Worm (Caenorhabditis elegans) whole organism, L4 larva: ENCODE data around the gene metl-18.

Experiments used
- F10B5.3 ChIP-seq: sonication (generic microtip); optimal IDR thresholded peaks from 2 replicates; lab custom pipeline; 2016; ENCODE audit warnings: mild to moderate bottlenecking, missing genetic modification characterization, missing compliant biosample characterization
- F49E8.2 ChIP-seq: sonication (generic microtip); optimal IDR thresholded peaks from 2 replicates; lab custom pipeline; 2016; ENCODE audit warnings: missing compliant biosample characterization, mild to moderate bottlenecking, missing genetic modification characterization, borderline replicate concordance
- R02D3.7 ChIP-seq: fragments of 150-350 bp; sonication (generic microtip); optimal IDR thresholded peaks from 3 replicates; lab custom pipeline; 2014; ENCODE audit warnings: missing biosample characterization, missing genetic modification characterization
- T20F7.1 ChIP-seq: fragments of 200-800 bp; sonication (Bioruptor generic); optimal IDR thresholded peaks from 2 replicates; lab custom pipeline; 2018; ENCODE audit warnings: mild to moderate bottlenecking, missing genetic modification characterization, missing compliant biosample characterization
- T26A8.4 ChIP-seq: fragments of 200-800 bp; sonication (Bioruptor generic); IDR thresholded peaks from 2 replicates; pipeline ENCODE4 v1.3.6; 2022; ENCODE audit warnings: missing genetic modification characterization, missing compliant biosample characterization
- Y75B8A.6 ChIP-seq: fragments of 200-800 bp; sonication (Bioruptor generic); IDR thresholded peaks from 2 replicates; pipeline ENCODE4 v1.3.6; 2022; ENCODE audit warnings: missing genetic modification reagents, missing genetic modification characterization, missing compliant biosample characterization
- ZK546.5 ChIP-seq, 2 experiments: sonication (generic microtip); optimal IDR thresholded peaks; 2 replicates each; lab custom pipeline; 2017; ENCODE audit warnings: missing biosample characterization in 2 of 2, missing genetic modification characterization in 2 of 2
- ceh-20 ChIP-seq: fragments of 200-800 bp; sonication (Bioruptor generic); IDR thresholded peaks from 2 replicates; pipeline ENCODE4 v1.3.6; 2022; ENCODE audit warnings: missing genetic modification reagents, missing genetic modification characterization, missing compliant biosample characterization
- ceh-44 ChIP-seq: fragments of 200-800 bp; sonication (Bioruptor generic); IDR thresholded peaks from 2 replicates; pipeline ENCODE4 v1.3.6; 2022; ENCODE audit warnings: missing genetic modification reagents, missing genetic modification characterization, missing compliant biosample characterization
- ceh-82 ChIP-seq: sonication (generic microtip); optimal IDR thresholded peaks from 2 replicates; lab custom pipeline; 2017; ENCODE audit warnings: missing biosample characterization, missing genetic modification characterization
- ces-1 ChIP-seq: fragments of 150-350 bp; sonication (generic microtip); optimal IDR thresholded peaks from 4 replicates; lab custom pipeline; 2014; ENCODE audit warnings: missing biosample characterization, missing genetic modification reagents, missing genetic modification characterization
- ctbp-1 ChIP-seq: fragments of 200-800 bp; sonication (Bioruptor generic); IDR thresholded peaks from 2 replicates; pipeline ENCODE4 v1.3.6; 2022; ENCODE audit warnings: missing genetic modification reagents, missing genetic modification characterization, missing compliant biosample characterization
- daf-12 ChIP-seq: fragments of 150-350 bp; optimal IDR thresholded peaks from 2 replicates; lab custom pipeline; 2014; ENCODE audit warnings: missing biosample characterization, missing genetic modification reagents, missing genetic modification characterization
- daf-16 ChIP-seq, 3 experiments: sonication (generic microtip); optimal IDR thresholded peaks; 2 replicates each; lab custom pipeline; 2016 to 2017; ENCODE audit warnings: missing genetic modification characterization in 3 of 3, missing genetic modification reagents in 3 of 3, mild to moderate bottlenecking in 2 of 3, missing compliant biosample characterization in 2 of 3, missing biosample characterization in 1 of 3, moderate library complexity in 1 of 3
- dmd-9 ChIP-seq: fragments of 200-800 bp; sonication (Bioruptor generic); IDR thresholded peaks from 2 replicates; pipeline ENCODE4 v1.3.6; 2022; ENCODE audit warnings: missing genetic modification reagents, missing genetic modification characterization, missing compliant biosample characterization
- dpl-1 ChIP-seq: fragments of 150-350 bp; optimal IDR thresholded peaks from 2 replicates; lab custom pipeline; 2014; ENCODE audit warnings: missing biosample characterization, missing genetic modification reagents, missing genetic modification characterization
- dve-1 ChIP-seq: sonication (generic microtip); optimal IDR thresholded peaks from 2 replicates; lab custom pipeline; 2017; ENCODE audit warnings: antibody characterized with exemption, mild to moderate bottlenecking, missing genetic modification characterization, missing compliant biosample characterization; ENCODE audit not compliant: insufficient read depth
- egl-27 ChIP-seq: sonication (generic microtip); optimal IDR thresholded peaks from 3 replicates; lab custom pipeline; 2017; ENCODE audit warnings: missing biosample characterization, missing genetic modification reagents, missing genetic modification characterization
- egl-43 ChIP-seq: fragments of 200-800 bp; sonication (Bioruptor generic); IDR thresholded peaks from 2 replicates; pipeline ENCODE4 v1.3.6; 2022; ENCODE audit warnings: missing genetic modification reagents, missing genetic modification characterization, missing compliant biosample characterization
- fkh-10 ChIP-seq: fragments of 150-350 bp; optimal IDR thresholded peaks from 2 replicates; lab custom pipeline; 2014; ENCODE audit warnings: missing biosample characterization, missing genetic modification reagents, missing genetic modification characterization
- fos-1 ChIP-seq: fragments of 150-350 bp; optimal IDR thresholded peaks from 2 replicates; lab custom pipeline; 2014; ENCODE audit warnings: missing biosample characterization, missing genetic modification characterization
- gei-8 ChIP-seq: fragments of 200-800 bp; sonication (Bioruptor generic); optimal IDR thresholded peaks from 2 replicates; lab custom pipeline; 2018; ENCODE audit warnings: mild to moderate bottlenecking, missing genetic modification characterization, missing compliant biosample characterization
- hif-1 ChIP-seq, 2 experiments: sonication (generic microtip); optimal IDR thresholded peaks; 2 replicates each; lab custom pipeline; 2016 to 2017; ENCODE audit warnings: missing compliant biosample characterization in 2 of 2, missing genetic modification characterization in 2 of 2, missing genetic modification reagents in 2 of 2, missing genotype in 2 of 2, mild to moderate bottlenecking in 1 of 2
- hlh-30 ChIP-seq: sonication (generic microtip); optimal IDR thresholded peaks from 2 replicates; lab custom pipeline; 2017; ENCODE audit warnings: antibody characterized with exemption, mild to moderate bottlenecking, missing genetic modification characterization, missing compliant biosample characterization; ENCODE audit not compliant: insufficient read depth
- hmg-1.1 ChIP-seq: fragments of 200-800 bp; sonication (Bioruptor generic); IDR thresholded peaks from 2 replicates; pipeline ENCODE4 v1.3.6; 2022; ENCODE audit warnings: missing genetic modification reagents, missing genetic modification characterization, missing compliant biosample characterization
- lim-7 ChIP-seq: fragments of 200-800 bp; sonication (Bioruptor generic); IDR thresholded peaks from 2 replicates; pipeline ENCODE4 v1.3.6; 2022; ENCODE audit warnings: missing genetic modification characterization, missing compliant biosample characterization
- lin-13 ChIP-seq: fragments of 150-350 bp; optimal IDR thresholded peaks from 2 replicates; lab custom pipeline; 2014; ENCODE audit warnings: missing biosample characterization, missing genetic modification reagents, missing genetic modification characterization
- lin-29 ChIP-seq: fragments of 200-800 bp; sonication (Bioruptor generic); IDR thresholded peaks from 2 replicates; pipeline ENCODE4 v1.3.6; 2022; ENCODE audit warnings: missing genetic modification reagents, missing genetic modification characterization, missing compliant biosample characterization
- lsy-2 ChIP-seq, 2 experiments: fragments of 150-350 bp in 1 of 2; sonication (generic microtip) in 1 of 2; optimal IDR thresholded peaks; 2 replicates each; lab custom pipeline; 2014 to 2017; ENCODE audit warnings: missing biosample characterization in 2 of 2, missing genetic modification characterization in 2 of 2
- mep-1 ChIP-seq: fragments of 150-350 bp; sonication (generic microtip); optimal IDR thresholded peaks from 3 replicates; lab custom pipeline; 2014; ENCODE audit warnings: missing biosample characterization, missing genetic modification characterization
- mxl-3 ChIP-seq: fragments of 200-800 bp; sonication (Bioruptor generic); optimal IDR thresholded peaks from 2 replicates; lab custom pipeline; 2018; ENCODE audit warnings: mild to moderate bottlenecking, missing genetic modification characterization, missing compliant biosample characterization
- nhr-237 ChIP-seq: sonication (generic microtip); optimal IDR thresholded peaks from 2 replicates; lab custom pipeline; 2017; ENCODE audit warnings: missing biosample characterization, missing genetic modification characterization
- nhr-25 ChIP-seq: sonication (generic microtip); optimal IDR thresholded peaks from 2 replicates; lab custom pipeline; 2017; ENCODE audit warnings: missing genetic modification characterization, mild to moderate bottlenecking, missing compliant biosample characterization, antibody characterized with exemption, moderate library complexity, borderline replicate concordance; ENCODE audit not compliant: insufficient read depth
- nhr-28 ChIP-seq: fragments of 150-350 bp; optimal IDR thresholded peaks from 2 replicates; lab custom pipeline; 2014; ENCODE audit warnings: missing biosample characterization, missing genetic modification characterization
- nhr-48 ChIP-seq: sonication (generic microtip); optimal IDR thresholded peaks from 2 replicates; lab custom pipeline; 2016; ENCODE audit warnings: mild to moderate bottlenecking, missing genetic modification characterization, missing compliant biosample characterization
- nhr-76 ChIP-seq: fragments of 150-350 bp; optimal IDR thresholded peaks from 2 replicates; lab custom pipeline; 2014; ENCODE audit warnings: missing biosample characterization, missing genetic modification characterization
- nhr-77 ChIP-seq: fragments of 150-350 bp; optimal IDR thresholded peaks from 2 replicates; lab custom pipeline; 2014; ENCODE audit warnings: missing biosample characterization, missing genetic modification characterization
- pha-4 ChIP-seq, 2 experiments: fragments of 150-350 bp in 1 of 2; fragments of 200-800 bp in 1 of 2; sonication (Bioruptor generic) in 1 of 2; IDR thresholded peaks in 1 of 2; optimal IDR thresholded peaks in 1 of 2; 2 replicates each; pipeline versions ENCODE4 v1.3.6 to Lab custom; 2014 to 2022; ENCODE audit warnings: missing genetic modification characterization in 2 of 2, missing genetic modification reagents in 2 of 2, missing biosample characterization in 1 of 2, missing compliant biosample characterization in 1 of 2
- php-3 ChIP-seq: fragments of 200-800 bp; sonication (Bioruptor generic); IDR thresholded peaks from 2 replicates; pipeline ENCODE4 v1.3.6; 2022; ENCODE audit warnings: missing genetic modification reagents, missing genetic modification characterization, missing compliant biosample characterization
- pqm-1 ChIP-seq: sonication (generic microtip); optimal IDR thresholded peaks from 2 replicates; lab custom pipeline; 2017; ENCODE audit warnings: missing biosample characterization, missing genetic modification characterization
- set-16 ChIP-seq: fragments of 200-800 bp; sonication (Bioruptor generic); IDR thresholded peaks from 2 replicates; pipeline ENCODE4 v1.3.6; 2022; ENCODE audit warnings: missing genetic modification reagents, missing genetic modification characterization, missing compliant biosample characterization
- snpc-1.2 ChIP-seq: fragments of 200-800 bp; sonication (Bioruptor generic); IDR thresholded peaks from 2 replicates; pipeline ENCODE4 v1.3.6; 2022; ENCODE audit warnings: missing genetic modification reagents, missing genetic modification characterization, missing compliant biosample characterization
- spr-3 ChIP-seq: fragments of 200-800 bp; sonication (Bioruptor generic); optimal IDR thresholded peaks from 2 replicates; lab custom pipeline; 2018; ENCODE audit warnings: mild to moderate bottlenecking, missing genetic modification characterization, missing compliant biosample characterization
- unc-130 ChIP-seq: sonication (generic microtip); optimal IDR thresholded peaks from 2 replicates; lab custom pipeline; 2016; ENCODE audit warnings: missing genetic modification reagents, missing genetic modification characterization, missing compliant biosample characterization
- unc-39 ChIP-seq: sonication (generic microtip); optimal IDR thresholded peaks from 2 replicates; lab custom pipeline; 2017; ENCODE audit warnings: missing biosample characterization, missing genetic modification characterization
- zfp-3 ChIP-seq: fragments of 200-800 bp; sonication (Bioruptor generic); conservative IDR thresholded peaks from 2 replicates; pipeline ENCODE4 v1.3.6; 2022; ENCODE audit warnings: missing genetic modification reagents, missing genetic modification characterization, missing compliant biosample characterization
- zip-11 ChIP-seq: fragments of 200-800 bp; sonication (Bioruptor generic); IDR thresholded peaks from 2 replicates; pipeline ENCODE4 v1.3.6; 2022; ENCODE audit warnings: missing genetic modification characterization, missing compliant biosample characterization
- zip-2 ChIP-seq: fragments of 150-350 bp; optimal IDR thresholded peaks from 2 replicates; lab custom pipeline; 2014; ENCODE audit warnings: missing biosample characterization, missing genetic modification characterization

Gene metl-18

DNA sequence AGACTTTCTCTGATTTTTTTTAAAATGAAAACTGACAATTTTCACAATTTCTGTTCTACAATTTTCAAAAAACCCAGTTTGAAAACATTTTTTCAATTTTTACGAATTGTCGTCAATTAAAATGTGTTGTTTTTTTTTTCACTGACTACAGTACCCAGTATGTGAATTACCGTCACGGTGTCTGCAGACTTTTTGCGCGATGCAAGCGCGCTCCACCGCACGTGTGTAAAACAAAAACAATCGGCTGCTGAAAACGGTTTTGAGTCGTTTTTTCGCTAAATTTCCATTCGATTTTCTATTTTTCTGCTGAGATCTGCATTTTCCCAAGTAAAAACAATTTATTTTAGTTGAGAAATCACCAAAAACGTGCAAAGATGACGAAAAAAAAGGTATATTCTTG is 30.7 kb downstream of the metl-18 start (continued):
- TF ChIP-seq dve-1 (tag; lab: Kevin White, UChicago) (peak; percentile 100), T26A8.4 (GFP tag; lab: Robert Waterston, UW) (peak; percentile 98), ceh-20 (GFP tag; lab: Robert Waterston, UW) (peak; percentile 98)

DNA sequence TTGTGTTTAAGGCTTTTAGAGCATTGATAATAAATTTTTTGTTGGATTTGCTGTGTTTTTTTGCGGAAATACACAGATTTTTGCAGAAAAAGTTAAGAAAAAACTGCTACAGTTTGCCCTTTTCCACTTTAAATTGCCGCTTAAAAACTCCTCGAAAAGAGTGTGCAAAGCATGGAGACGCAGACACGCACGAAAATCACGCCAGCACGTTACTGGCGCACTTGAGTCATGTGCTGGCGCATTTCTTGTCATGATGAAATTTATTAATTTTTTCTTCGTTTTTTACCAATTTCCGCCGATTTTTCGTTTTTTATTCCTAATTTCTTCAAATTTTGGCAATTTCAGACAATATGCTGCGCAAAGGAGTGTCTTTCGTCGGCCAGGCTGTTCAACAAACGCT is 34.5 kb downstream of the metl-18 start, which contains the start of gene C34C12.8:
Gene C34C12.8, plus strand, starts transcription at position 346 of the 400 bp plus-strand sequence.
- TF ChIP-seq php-3, result peak; percentile 89
- TF ChIP-seq fos-1, result no peak
- peak; percentile 91 for TF ChIP-seq lin-29 (GFP tag; lab: Robert Waterston, UW)
- TF ChIP-seq hlh-30 (tag; lab: Kevin White, UChicago), result peak; percentile 85
- peak; percentile 95 for TF ChIP-seq dmd-9 (GFP tag; lab: Robert Waterston, UW)
- no peak for TF ChIP-seq daf-12 (tag; lab: Kevin White, UChicago)
- TF ChIP-seq Y75B8A.6 (GFP tag; lab: Robert Waterston, UW), result no peak
- peak; percentile 75 for TF ChIP-seq nhr-25 (tag; lab: Kevin White, UChicago)
- TF ChIP-seq ctbp-1 (GFP tag; lab: Robert Waterston, UW), result peak; percentile 88
- peak; percentile 72 to 97 for TF ChIP-seq lsy-2 (tag; optimal IDR thresholded peaks at IDR 0.05; lab: Kevin White, UChicago)
- TF ChIP-seq ZK546.5 (tag; optimal IDR thresholded peaks at IDR 0.05; lab: Kevin White, UChicago), result peak in 1 of 2 experiments; percentile 42
- TF ChIP-seq ceh-82 (tag; lab: Kevin White, UChicago), result no peak
- peak; percentile 34 for TF ChIP-seq nhr-76 (tag; lab: Kevin White, UChicago)
- no peak for TF ChIP-seq lim-7 (GFP tag; lab: Robert Waterston, UW)
- TF ChIP-seq fkh-10 (GFP tag; lab: Kevin White, UChicago), result peak; percentile 84
- peak; percentile 55 for TF ChIP-seq gei-8 (GFP tag; lab: Kevin White, UChicago)
- TF ChIP-seq set-16, result no peak
- no peak for TF ChIP-seq nhr-237 (tag; lab: Kevin White, UChicago)
- TF ChIP-seq snpc-1.2 (GFP tag; lab: Robert Waterston, UW), result peak; percentile 64
- peak; percentile 81 for TF ChIP-seq nhr-48
- peak in 1 of 2 experiments; percentile 82 for TF ChIP-seq daf-16 (GFP tag; optimal IDR thresholded peaks at IDR 0.05; lab: Kevin White, UChicago)
- TF ChIP-seq daf-16 (tag; optimal IDR thresholded peaks at IDR 0.05; lab: Kevin White, UChicago), result peak; percentile 35
- TF ChIP-seq spr-3, result peak; percentile 83
- no peak for TF ChIP-seq mxl-3 (GFP tag; lab: Kevin White, UChicago)
- no peak for TF ChIP-seq unc-39 (tag; lab: Kevin White, UChicago)
- TF ChIP-seq pha-4 (GFP tag; IDR thresholded peaks at IDR 0.05; lab: Robert Waterston, UW), result peak; percentile 93
- TF ChIP-seq pha-4 (tag; optimal IDR thresholded peaks at IDR 0.05; lab: Kevin White, UChicago), result peak; percentile 40
- no peak for TF ChIP-seq egl-27 (tag; lab: Kevin White, UChicago)
- TF ChIP-seq unc-130, result peak; percentile 29
- TF ChIP-seq hif-1 (tag; optimal IDR thresholded peaks at IDR 0.05; lab: Kevin White, UChicago), result peak; percentile 28 to 67
- peak; percentile 83 for TF ChIP-seq T20F7.1 (GFP tag; lab: Kevin White, UChicago)
- TF ChIP-seq hmg-1.1, result peak; percentile 93
- TF ChIP-seq nhr-28, result peak; percentile 78
- peak; percentile 74 for TF ChIP-seq zip-2 (tag; lab: Kevin White, UChicago)
- TF ChIP-seq R02D3.7, result no peak
- peak; percentile 91 for TF ChIP-seq lin-13 (GFP tag; lab: Kevin White, UChicago)
- TF ChIP-seq dpl-1 (GFP tag; lab: Kevin White, UChicago), result peak; percentile 97
- TF ChIP-seq F10B5.3 (tag; lab: Kevin White, UChicago), result peak; percentile 86
- no peak for TF ChIP-seq ces-1 (GFP tag; lab: Kevin White, UChicago)
- TF ChIP-seq ceh-20 (GFP tag; lab: Robert Waterston, UW), result peak; percentile 92
- peak; percentile 94 for TF ChIP-seq mep-1 (tag; lab: Kevin White, UChicago)
- peak; percentile 93 for TF ChIP-seq zfp-3 (GFP tag; lab: Robert Waterston, UW)
- TF ChIP-seq egl-43 (GFP tag; lab: Robert Waterston, UW), result peak; percentile 84
- peak; percentile 88 for TF ChIP-seq F49E8.2 (tag; lab: Kevin White, UChicago)
- no peak for TF ChIP-seq zip-11 (GFP tag; lab: Robert Waterston, UW)
- no peak for TF ChIP-seq pqm-1 (tag; lab: Kevin White, UChicago)
- peak; percentile 84 for TF ChIP-seq nhr-77 (tag; lab: Kevin White, UChicago)
- no peak for TF ChIP-seq ceh-44 (GFP tag; lab: Robert Waterston, UW)
